Worm (Caenorhabditis elegans) whole organism, young adult: ENCODE measurements around the gene pbo-6.

Experiments
- cebp-1 ChIP-seq, 2 experiments: fragments of 200-800 bp in 1 of 2; sonication (Bioruptor generic) in 1 of 2; sonication (generic microtip) in 1 of 2; IDR thresholded peaks in 1 of 2; optimal IDR thresholded peaks in 1 of 2; 2 replicates each; pipeline versions ENCODE4 v1.3.6 to Lab custom; 2017 to 2022; ENCODE audit warnings: missing compliant biosample characterization in 2 of 2, missing genetic modification characterization in 2 of 2, mild to moderate bottlenecking in 1 of 2, missing genetic modification reagents in 1 of 2, moderate library complexity in 1 of 2
- cebp-2 ChIP-seq: fragments of 200-800 bp; sonication (Bioruptor generic); IDR thresholded peaks from 2 replicates; pipeline ENCODE4 v1.3.6; 2022; ENCODE audit warnings: missing genetic modification characterization, missing compliant biosample characterization
- lin-40 ChIP-seq: sonication (generic microtip); optimal IDR thresholded peaks from 2 replicates; lab custom pipeline; 2016; ENCODE audit warnings: missing genetic modification characterization, mild to moderate bottlenecking, missing compliant biosample characterization, missing genotype, missing genetic modification reagents
- unc-62 ChIP-seq: fragments of 150-350 bp; optimal IDR thresholded peaks from 2 replicates; lab custom pipeline; 2014; ENCODE audit warnings: missing biosample characterization, missing genetic modification reagents, missing genetic modification characterization
- xnd-1 ChIP-seq: sonication (generic microtip); optimal IDR thresholded peaks from 2 replicates; lab custom pipeline; 2016; ENCODE audit warnings: missing genotype, missing genetic modification reagents, missing genetic modification characterization, missing compliant biosample characterization
- ztf-28 ChIP-seq: fragments of 200-800 bp; sonication (Bioruptor generic); IDR thresholded peaks from 2 replicates; pipeline ENCODE4 v1.3.6; 2022; ENCODE audit warnings: missing genetic modification reagents, missing genetic modification characterization, missing compliant biosample characterization

- no peak for TF ChIP-seq xnd-1 (tag; lab: Kevin White, UChicago)
- TF ChIP-seq ztf-28 (GFP tag; lab: Robert Waterston, UW) = no peak
- no peak for TF ChIP-seq cebp-1 (GFP tag; IDR thresholded peaks at IDR 0.05; lab: Robert Waterston, UW)
- no peak for TF ChIP-seq cebp-1 (tag; optimal IDR thresholded peaks at IDR 0.05; lab: Kevin White, UChicago)
- no peak for TF ChIP-seq lin-40
- no peak for TF ChIP-seq cebp-2 (GFP tag; lab: Robert Waterston, UW)
- TF ChIP-seq unc-62 (GFP tag; lab: Kevin White, UChicago) = no peak
Observed at ce11 chrX:17427778-17428177, 1.1 kb upstream of the pbo-6 start.
